Worm (Caenorhabditis elegans) whole organism, L1 larva: Measurements from ENCODE around the gene F41H10.5.

Experiments
- egl-27 ChIP-seq, 2 experiments: fragments of 150-350 bp in 1 of 2; sonication (generic microtip); optimal IDR thresholded peaks; 3 replicates each; lab custom pipeline; 2017 to 2018; ENCODE audit warnings: missing biosample characterization in 2 of 2, missing genetic modification characterization in 2 of 2, missing genetic modification reagents in 2 of 2
- fos-1 ChIP-seq: fragments of 150-350 bp; optimal IDR thresholded peaks from 2 replicates; lab custom pipeline; 2014; ENCODE audit warnings: missing biosample characterization, missing genetic modification characterization
- hlh-17 ChIP-seq: fragments of 200-800 bp; sonication (Bioruptor generic); optimal IDR thresholded peaks from 2 replicates; lab custom pipeline; 2018; ENCODE audit warnings: missing genetic modification characterization, mild to moderate bottlenecking, missing compliant biosample characterization, moderate library complexity, borderline replicate concordance
- lin-15B ChIP-seq: fragments of 150-350 bp; sonication (generic microtip); optimal IDR thresholded peaks from 3 replicates; lab custom pipeline; 2014; ENCODE audit warnings: missing biosample characterization, missing genetic modification characterization
- nhr-12 ChIP-seq: sonication (generic microtip); optimal IDR thresholded peaks from 2 replicates; lab custom pipeline; 2017; ENCODE audit warnings: missing biosample characterization, missing genetic modification characterization
- nhr-237 ChIP-seq: fragments of 150-350 bp; optimal IDR thresholded peaks from 2 replicates; lab custom pipeline; 2014; ENCODE audit warnings: missing biosample characterization, missing genetic modification characterization
- nhr-76 ChIP-seq: sonication (generic microtip); optimal IDR thresholded peaks from 2 replicates; lab custom pipeline; 2017; ENCODE audit warnings: missing biosample characterization, missing genetic modification characterization
- rnt-1 ChIP-seq: sonication (generic microtip); optimal IDR thresholded peaks from 2 replicates; lab custom pipeline; 2016; ENCODE audit warnings: mild to moderate bottlenecking, missing genetic modification characterization, moderate library complexity, missing compliant biosample characterization
- unc-62 ChIP-seq: fragments of 150-350 bp; optimal IDR thresholded peaks from 2 replicates; lab custom pipeline; 2014; ENCODE audit warnings: missing biosample characterization, missing genetic modification reagents, missing genetic modification characterization
- unc-98 ChIP-seq: fragments of 200-800 bp; sonication (Bioruptor generic); IDR thresholded peaks from 2 replicates; pipeline ENCODE4 v1.3.6; 2022; ENCODE audit warnings: missing genetic modification characterization, missing compliant biosample characterization

- TF ChIP-seq egl-27 (tag; optimal IDR thresholded peaks at IDR 0.05; lab: Kevin White, UChicago) = no peak
- TF ChIP-seq unc-62 (GFP tag; lab: Kevin White, UChicago) = no peak
- no peak for TF ChIP-seq nhr-12 (tag; lab: Kevin White, UChicago)
- TF ChIP-seq hlh-17 (GFP tag; lab: Kevin White, UChicago) = no peak
- TF ChIP-seq lin-15B (tag; lab: Kevin White, UChicago) = peak; percentile 66
- peak; percentile 59; the same call in 1 of the 2 replicates for TF ChIP-seq unc-98 (GFP tag; lab: Robert Waterston, UW)
- no peak for TF ChIP-seq nhr-76 (tag; lab: Kevin White, UChicago)
- TF ChIP-seq rnt-1 (tag; lab: Kevin White, UChicago) = peak; percentile 97
- no peak for TF ChIP-seq fos-1 (tag; lab: Kevin White, UChicago)
- no peak for TF ChIP-seq nhr-237 (tag; lab: Kevin White, UChicago)
These were observed 3.5 kb downstream of the F41H10.5 start, which contains the start of the genes hda-6 and F41H10.4 for ce11 chrIV:5364135-5364609.
